Fruit fly (Drosophila melanogaster): Measurements from ENCODE around the gene CG4116.

The CG4116 gene

DNA sequence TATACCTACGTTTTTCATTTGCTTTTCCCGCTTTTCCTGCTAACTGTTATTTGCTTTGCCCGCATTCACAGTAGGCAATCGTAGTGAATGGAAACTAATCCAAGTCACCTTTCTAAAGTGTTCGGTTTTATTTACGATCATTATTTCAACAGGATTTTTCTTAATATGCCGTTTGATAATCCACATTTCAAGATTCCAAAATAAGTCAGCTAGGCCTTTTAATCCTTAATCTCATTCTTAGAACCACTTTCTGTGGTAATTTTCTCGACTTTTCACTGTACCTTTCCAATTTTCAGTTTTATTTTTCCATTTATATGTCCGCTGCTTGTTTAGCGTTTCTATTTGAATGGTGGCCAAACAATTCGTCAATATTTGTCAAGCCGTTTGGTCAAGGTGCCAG is 23.6 kb upstream of the CG4116 start (continued):
- TF ChIP-seq cad (GFP tag; optimal IDR thresholded peaks at IDR 0.05), result no peak
- TF ChIP-seq unpg (GFP tag; optimal IDR thresholded peaks at IDR 0.05), result peak; percentile 2
- peak; percentile 31 for TF ChIP-seq gcm (GFP tag; optimal IDR thresholded peaks at IDR 0.05)
- TF ChIP-seq D (optimal IDR thresholded peaks at IDR 0.05), result no peak
- TF ChIP-seq D (GFP tag; optimal IDR thresholded peaks at IDR 0.05), result peak; percentile 10
- TF ChIP-seq CG18262 (tag; optimal IDR thresholded peaks at IDR 0.05), result peak; percentile 35
- TF ChIP-seq CG9609 (GFP tag; optimal IDR thresholded peaks at IDR 0.05), result no peak
- TF ChIP-seq Ssrp (tag; optimal IDR thresholded peaks at IDR 0.05), result no peak
- TF ChIP-seq prd (optimal IDR thresholded peaks at IDR 0.05), result no peak
- no peak for TF ChIP-seq prd (GFP tag; IDR thresholded peaks at IDR 0.05)
- TF ChIP-seq CG2712 (tag; optimal IDR thresholded peaks at IDR 0.05), result peak; percentile 63
- no peak for TF ChIP-seq CG13775 (GFP tag; optimal IDR thresholded peaks at IDR 0.05)
- peak; percentile 32 for TF ChIP-seq gem (tag; optimal IDR thresholded peaks at IDR 0.05)
- TF ChIP-seq CG8944 (GFP tag; optimal IDR thresholded peaks at IDR 0.05), result no peak
- TF ChIP-seq az2 (GFP tag; optimal IDR thresholded peaks at IDR 0.05), result peak; percentile 0

dm6 chrX:3087114-3087513 is 19.8 kb upstream of the CG4116 start:
- TF ChIP-seq CG1024 (GFP tag; IDR thresholded peaks at IDR 0.05), result no peak
- TF ChIP-seq CG8765 (GFP tag; IDR thresholded peaks at IDR 0.05), result no peak
- no peak for TF ChIP-seq CG12769 (tag; optimal IDR thresholded peaks at IDR 0.05)
- TF ChIP-seq CG12659 (GFP tag; optimal IDR thresholded peaks at IDR 0.05), result no peak
- peak; percentile 2 for TF ChIP-seq CG10267 (tag; optimal IDR thresholded peaks at IDR 0.05)
- TF ChIP-seq CG34224 (GFP tag; IDR thresholded peaks at IDR 0.05; ENCODE audit: partially characterized antibody), result no peak
- no peak for TF ChIP-seq unc-4 (GFP tag; IDR thresholded peaks at IDR 0.05; ENCODE audit: partially characterized antibody)
- no peak for TF ChIP-seq CG4404 (GFP tag; IDR thresholded peaks at IDR 0.05)
- no peak for TF ChIP-seq fu2 (GFP tag; optimal IDR thresholded peaks at IDR 0.05)
- no peak for TF ChIP-seq CG42726 (GFP tag; IDR thresholded peaks at IDR 0.05; ENCODE audit: partially characterized antibody)
- TF ChIP-seq wdn (GFP tag; IDR thresholded peaks at IDR 0.05), result no peak
- TF ChIP-seq E2f2 (GFP tag; IDR thresholded peaks at IDR 0.05), result no peak
- no peak for TF ChIP-seq Trl (optimal IDR thresholded peaks at IDR 0.05)
- no peak for TF ChIP-seq Trl (GFP tag; optimal IDR thresholded peaks at IDR 0.05)
- TF ChIP-seq CG11085 (GFP tag; IDR thresholded peaks at IDR 0.05), result no peak
- TF ChIP-seq CG31441 (GFP tag; IDR thresholded peaks at IDR 0.05), result no peak
- no peak for TF ChIP-seq HLH54F (GFP tag; optimal IDR thresholded peaks at IDR 0.05)
- no peak for TF ChIP-seq Dbx (GFP tag; IDR thresholded peaks at IDR 0.05)
- no peak for TF ChIP-seq jigr1 (GFP tag; IDR thresholded peaks at IDR 0.05)
- TF ChIP-seq CG7839 (tag; optimal IDR thresholded peaks at IDR 0.05), result peak; percentile 50
- TF ChIP-seq pzg (GFP tag; optimal IDR thresholded peaks at IDR 0.05), result no peak
- TF ChIP-seq org-1 (GFP tag; optimal IDR thresholded peaks at IDR 0.05), result no peak
- TF ChIP-seq CG4282 (GFP tag; optimal IDR thresholded peaks at IDR 0.05), result no peak
- TF ChIP-seq D19B (GFP tag; optimal IDR thresholded peaks at IDR 0.05), result no peak
- TF ChIP-seq ara (GFP tag; IDR thresholded peaks at IDR 0.05), result no peak
- TF ChIP-seq sc (optimal IDR thresholded peaks at IDR 0.05), result no peak
- no peak for TF ChIP-seq sc (GFP tag; optimal IDR thresholded peaks at IDR 0.05)
- TF ChIP-seq row (GFP tag; IDR thresholded peaks at IDR 0.05), result peak; percentile 44; the same call in 1 of the 3 replicates
- no peak for TF ChIP-seq CG12942 (GFP tag; optimal IDR thresholded peaks at IDR 0.05)
- no peak for TF ChIP-seq schlank (tag; optimal IDR thresholded peaks at IDR 0.05)
- TF ChIP-seq BEAF-32 (GFP tag; optimal IDR thresholded peaks at IDR 0.05), result no peak
- TF ChIP-seq aop (GFP tag; IDR thresholded peaks at IDR 0.05), result no peak
- TF ChIP-seq pros (GFP tag; optimal IDR thresholded peaks at IDR 0.05), result no peak
- no peak for TF ChIP-seq zfh2 (GFP tag; optimal IDR thresholded peaks at IDR 0.05)
- 0 out of 2 replicates have a peak, but pooled peaks have one; percentile 13 for TF ChIP-seq CG14441 (GFP tag; IDR thresholded peaks at IDR 0.05)
- TF ChIP-seq CG1603 (tag; optimal IDR thresholded peaks at IDR 0.05), result peak; percentile 17
- TF ChIP-seq ato (GFP tag; IDR thresholded peaks at IDR 0.05; ENCODE audit: partially characterized antibody), result no peak
- no peak for TF ChIP-seq CG6254 (GFP tag; optimal IDR thresholded peaks at IDR 0.05)
